Fruit fly (Drosophila melanogaster): ENCODE measurements around the gene elav.

elav gene

DNA sequence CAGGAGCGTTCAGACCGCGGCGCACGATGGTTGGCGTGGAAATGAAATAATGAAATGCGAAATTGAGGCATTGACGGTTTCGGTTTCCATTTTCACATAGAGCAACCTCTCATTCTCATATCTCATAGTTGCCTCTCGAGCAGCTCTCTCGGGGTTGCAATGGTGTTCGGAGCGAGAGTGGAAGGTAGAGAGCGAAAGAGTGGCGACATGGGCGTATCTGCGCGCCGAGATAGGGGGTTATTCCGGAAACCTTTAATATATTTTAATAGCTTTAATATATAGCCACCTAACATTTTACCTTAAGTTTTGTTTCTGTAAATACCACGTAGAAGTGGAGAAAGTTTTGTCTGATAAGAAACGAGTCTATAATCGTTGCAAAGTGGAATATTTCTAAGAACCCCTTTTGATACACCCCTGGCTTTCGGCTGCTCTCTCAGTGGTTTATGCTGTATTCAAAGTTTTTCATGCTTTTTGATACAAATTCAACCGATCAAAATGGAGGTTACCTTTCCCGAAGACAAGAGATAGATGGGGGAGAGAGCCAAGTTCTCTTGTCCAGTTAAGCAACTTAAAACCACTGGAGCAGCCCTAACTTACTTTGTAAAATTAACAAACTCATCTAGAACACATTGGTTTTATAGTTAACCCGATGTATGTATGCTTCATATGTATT, at the start of gene elav:
TSS of gene elav (minus strand) at position 48 of the 673 bp plus-strand sequence.
- peak; percentile 93 for TF ChIP-seq tj (GFP tag; optimal IDR thresholded peaks at IDR 0.05)
- peak; percentile 96 for TF ChIP-seq ovo (GFP tag; optimal IDR thresholded peaks at IDR 0.05)
- peak; percentile 98 for TF ChIP-seq CG11617 (GFP tag; optimal IDR thresholded peaks at IDR 0.05)
- peak; percentile 56 for TF ChIP-seq kay (GFP tag; ENCODE audit: borderline replicate concordance)
- peak; percentile 95 for TF ChIP-seq CG33017 (tag; optimal IDR thresholded peaks at IDR 0.05)
- peak; percentile 94 for TF ChIP-seq toe (GFP tag; optimal IDR thresholded peaks at IDR 0.05)
- TF ChIP-seq bab1 (GFP tag; optimal IDR thresholded peaks at IDR 0.05): peak; percentile 99
- TF ChIP-seq cic (GFP tag; optimal IDR thresholded peaks at IDR 0.05): peak; percentile 78
- TF ChIP-seq cnc (optimal IDR thresholded peaks at IDR 0.05): no peak
- TF ChIP-seq CG1620 (GFP tag; optimal IDR thresholded peaks at IDR 0.05): peak; percentile 98
- TF ChIP-seq Mnt (GFP tag; optimal IDR thresholded peaks at IDR 0.05): peak; percentile 95
- peak; percentile 96 for TF ChIP-seq CG7045 (GFP tag; optimal IDR thresholded peaks at IDR 0.05)
- TF ChIP-seq Hr96 (GFP tag; optimal IDR thresholded peaks at IDR 0.05): peak; percentile 99
- TF ChIP-seq pad (GFP tag; optimal IDR thresholded peaks at IDR 0.05): peak; percentile 92
- TF ChIP-seq Crg-1 (GFP tag; optimal IDR thresholded peaks at IDR 0.05): peak; percentile 97
- TF ChIP-seq Clk (GFP tag; optimal IDR thresholded peaks at IDR 0.05): peak; percentile 83
- peak; percentile 94 for TF ChIP-seq CG14711 (tag; optimal IDR thresholded peaks at IDR 0.05)
- peak; percentile 98 for TF ChIP-seq CG7101 (tag; optimal IDR thresholded peaks at IDR 0.05)
- TF ChIP-seq CG12768 (GFP tag; optimal IDR thresholded peaks at IDR 0.05): peak; percentile 97
- TF ChIP-seq CG5204 (GFP tag; optimal IDR thresholded peaks at IDR 0.05): peak; percentile 96

DNA sequence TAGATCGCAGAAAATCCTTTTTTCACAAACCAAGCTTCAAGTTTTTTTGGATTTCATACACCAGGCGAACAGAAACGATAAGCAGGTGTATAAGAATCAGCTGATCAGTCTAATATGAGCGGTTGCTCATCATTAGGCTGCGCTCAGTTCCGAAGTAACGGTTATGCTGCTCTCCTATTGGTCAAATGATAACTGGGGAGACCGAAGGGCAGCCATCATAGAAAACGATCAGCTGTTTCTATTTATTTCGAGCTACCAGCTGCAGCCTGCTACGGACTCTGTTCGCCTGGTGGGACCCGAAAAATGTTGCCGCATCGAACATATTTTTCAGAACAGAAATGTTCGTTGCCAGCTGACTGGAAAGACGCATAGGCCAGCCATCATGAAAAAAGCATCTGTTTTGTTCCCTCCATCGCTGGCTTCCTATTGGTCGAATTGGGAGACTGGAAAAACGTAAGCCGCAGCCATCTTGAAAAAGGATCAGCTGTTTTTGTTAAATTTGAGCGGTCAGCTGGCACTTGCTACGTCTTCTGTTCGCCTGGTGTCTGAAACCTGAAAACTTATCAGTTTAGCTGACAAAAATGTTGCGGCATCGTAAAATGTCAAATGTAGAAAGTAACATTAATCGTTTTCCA, 23.5 kb upstream of the elav start:
- TF ChIP-seq ovo (GFP tag; optimal IDR thresholded peaks at IDR 0.05) (peak; percentile 57), pad (GFP tag; optimal IDR thresholded peaks at IDR 0.05) (peak; percentile 93), Crg-1 (GFP tag; optimal IDR thresholded peaks at IDR 0.05) (no peak), CG12768 (GFP tag; optimal IDR thresholded peaks at IDR 0.05) (no peak), Clk (GFP tag; optimal IDR thresholded peaks at IDR 0.05) (no peak)

DNA sequence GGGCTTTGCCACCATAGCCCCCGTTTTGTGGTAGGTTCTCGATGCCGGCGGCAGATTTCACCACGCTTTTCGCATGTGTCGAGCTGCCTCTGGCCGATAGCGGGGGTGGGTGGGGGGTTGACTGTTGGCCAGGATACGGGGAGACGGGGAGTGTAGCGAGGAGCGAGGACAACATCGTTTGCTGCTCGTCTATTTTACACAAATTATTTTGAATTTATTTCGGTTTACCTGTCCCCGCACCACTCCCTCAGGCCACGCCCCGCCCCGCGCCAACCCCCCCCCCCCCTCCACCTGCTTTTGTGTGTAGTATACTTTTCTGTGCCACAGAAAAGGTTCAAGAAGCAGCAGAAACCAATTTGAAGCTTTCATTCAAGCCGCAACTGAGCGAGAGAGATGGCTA, 19.0 kb upstream of the elav start:
- peak; percentile 22 for TF ChIP-seq pad (GFP tag; optimal IDR thresholded peaks at IDR 0.05)
- no peak for TF ChIP-seq CG11617 (GFP tag; optimal IDR thresholded peaks at IDR 0.05)

DNA sequence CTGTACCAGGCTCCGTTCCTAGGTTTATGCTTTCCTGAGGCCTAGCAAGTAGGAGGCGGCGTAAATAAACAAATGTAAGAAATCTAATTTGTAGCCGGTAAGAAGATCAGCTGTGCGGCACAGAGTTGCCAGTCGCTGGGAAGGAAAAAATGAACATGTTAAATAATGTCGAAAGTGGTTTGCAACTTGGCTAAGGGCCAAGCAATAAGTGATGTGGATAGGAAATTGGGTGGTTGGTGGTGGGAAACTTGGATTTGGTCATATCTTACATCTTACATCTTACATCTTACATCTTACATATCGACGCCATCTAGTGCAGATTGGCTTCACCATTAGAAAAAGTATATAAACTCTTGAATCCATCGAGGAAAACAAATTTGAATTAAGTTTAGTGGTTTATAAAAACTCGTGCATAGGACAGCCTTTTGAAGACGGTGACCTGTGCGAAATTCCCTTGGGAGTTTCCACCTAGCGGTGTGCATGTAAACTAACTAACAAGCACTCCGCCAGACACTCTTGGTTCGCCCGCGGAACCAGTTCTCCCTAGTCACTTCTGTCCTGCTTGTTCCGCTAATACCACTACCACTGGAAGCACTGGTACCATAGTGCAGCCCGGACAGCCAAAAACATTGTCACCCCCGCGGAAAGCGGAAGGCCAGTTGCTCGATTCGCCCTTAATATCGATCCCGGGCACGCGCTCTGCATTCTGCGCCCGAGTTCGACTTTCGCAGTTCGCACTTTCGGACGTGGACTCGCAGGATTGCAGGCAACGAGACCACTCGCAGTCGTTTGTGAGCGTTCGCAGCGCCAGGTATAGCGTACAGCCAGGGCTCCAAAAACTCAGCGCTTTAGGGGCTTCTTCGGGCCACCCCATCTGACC, 6.9 kb upstream of the elav start, which contains the start of the genes CG4293 and Appl:
TSS of gene CG4293 (minus strand) at position 568 of the 880 bp plus-strand sequence.
TSS of gene Appl (plus strand) at position 778 of the 880 bp plus-strand sequence.
- TF ChIP-seq Crg-1 (GFP tag; optimal IDR thresholded peaks at IDR 0.05) (peak; percentile 14), bab1 (GFP tag; optimal IDR thresholded peaks at IDR 0.05) (peak; percentile 23), ovo (GFP tag; optimal IDR thresholded peaks at IDR 0.05) (no peak), CG14711 (tag; optimal IDR thresholded peaks at IDR 0.05) (peak; percentile 80), pad (GFP tag; optimal IDR thresholded peaks at IDR 0.05) (no peak), Clk (GFP tag; optimal IDR thresholded peaks at IDR 0.05) (no peak), tj (GFP tag; optimal IDR thresholded peaks at IDR 0.05) (no peak), kay (GFP tag; ENCODE audit: borderline replicate concordance) (no peak), cnc (optimal IDR thresholded peaks at IDR 0.05) (no peak), Hr96 (GFP tag; optimal IDR thresholded peaks at IDR 0.05) (peak; percentile 19)

DNA sequence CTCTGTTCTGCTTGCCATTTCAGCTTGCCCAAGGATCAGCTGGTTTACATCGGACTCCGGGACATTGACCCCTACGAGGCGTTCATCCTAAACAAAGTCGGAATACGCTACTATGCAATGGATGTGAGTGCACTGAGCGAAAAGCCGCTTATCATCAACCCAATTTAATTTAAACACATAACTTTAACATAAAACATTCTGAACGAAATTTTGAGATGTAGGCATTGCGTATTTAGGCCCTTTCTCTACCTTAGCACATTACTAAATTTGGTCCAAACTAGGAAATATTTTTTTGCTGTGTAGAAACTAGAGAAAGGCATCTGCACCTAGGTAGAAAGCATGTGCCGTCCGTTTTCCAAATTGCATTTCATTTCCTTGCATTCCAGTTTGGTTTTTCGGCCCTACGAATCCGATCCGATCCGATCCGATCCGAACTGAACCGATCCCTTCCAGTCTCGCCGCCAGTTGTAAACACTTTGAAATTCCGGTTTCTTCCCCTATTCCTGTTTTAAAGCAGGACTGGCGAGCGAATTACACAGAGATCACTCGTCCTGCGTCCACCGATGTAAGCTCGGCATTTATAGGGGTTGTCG, 3.5 kb upstream of the elav start:
- TF ChIP-seq Clk (GFP tag; optimal IDR thresholded peaks at IDR 0.05) (no peak), Mnt (GFP tag; optimal IDR thresholded peaks at IDR 0.05) (no peak), CG11617 (GFP tag; optimal IDR thresholded peaks at IDR 0.05) (no peak), CG7045 (GFP tag; optimal IDR thresholded peaks at IDR 0.05) (no peak), kay (GFP tag; ENCODE audit: borderline replicate concordance) (no peak), cnc (optimal IDR thresholded peaks at IDR 0.05) (no peak), Hr96 (GFP tag; optimal IDR thresholded peaks at IDR 0.05) (no peak), CG33017 (tag; optimal IDR thresholded peaks at IDR 0.05) (no peak), bab1 (GFP tag; optimal IDR thresholded peaks at IDR 0.05) (no peak)

DNA sequence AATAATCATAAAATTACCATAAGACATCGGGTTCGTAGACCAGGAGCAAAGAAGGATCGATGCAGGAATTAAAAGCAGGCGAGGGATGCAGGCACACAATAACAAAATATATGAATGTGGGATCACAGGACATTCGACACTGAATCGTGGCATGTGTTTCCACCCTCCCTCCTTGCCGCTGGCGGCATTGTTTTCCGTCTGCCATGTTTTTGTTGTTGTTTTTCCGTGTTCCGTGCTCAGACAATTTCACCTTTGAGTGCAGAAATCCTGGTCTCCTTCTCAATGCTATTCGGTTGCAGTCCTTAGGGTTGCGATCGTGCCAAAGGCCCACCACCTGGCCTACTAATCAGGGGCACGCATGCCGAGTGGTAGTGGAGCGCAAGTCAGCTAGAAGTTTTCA, 2.6 kb upstream of the elav start:
- TF ChIP-seq pad (GFP tag; optimal IDR thresholded peaks at IDR 0.05) (no peak), Crg-1 (GFP tag; optimal IDR thresholded peaks at IDR 0.05) (no peak)

All from whole organism, adult.